Fruit fly (Drosophila melanogaster) whole organism, embryonic: Measurements from ENCODE around the gene CG7264.

Source experiments
- Atf3 ChIP-seq: fragments of 200-800 bp; sonication (Bioruptor generic); optimal IDR thresholded peaks from 3 replicates; lab custom pipeline; 2016; ENCODE audit warnings: missing biosample characterization, missing genetic modification characterization
- BEAF-32 ChIP-seq: fragments of 200-800 bp; sonication (Bioruptor generic); optimal IDR thresholded peaks from 3 replicates; lab custom pipeline; 2017; ENCODE audit warnings: missing biosample characterization, missing genetic modification characterization, mild to moderate bottlenecking, moderate library complexity, missing genetic modification reagents
- Bdp1 ChIP-seq: fragments of 200-800 bp; sonication (Bioruptor generic); optimal IDR thresholded peaks from 3 replicates; lab custom pipeline; 2016; ENCODE audit warnings: missing biosample characterization, missing genetic modification characterization
- Bgb ChIP-seq: fragments of 200-800 bp; sonication (Bioruptor generic); IDR thresholded peaks from 2 replicates; pipeline ENCODE4 v1.3.6; 2022; ENCODE audit warnings: missing biosample characterization, missing genetic modification characterization; ENCODE audit not compliant: partially characterized antibody
- Bteb2 ChIP-seq: fragments of 200-800 bp; sonication (Bioruptor generic); optimal IDR thresholded peaks from 2 replicates; lab custom pipeline; 2016; ENCODE audit warnings: missing biosample characterization, missing genetic modification characterization
- CG10274 ChIP-seq: fragments of 200-800 bp; sonication (Bioruptor generic); optimal IDR thresholded peaks from 3 replicates; lab custom pipeline; 2017; ENCODE audit warnings: missing biosample characterization, mild to moderate bottlenecking, missing genetic modification characterization
- CG10565 ChIP-seq: fragments of 200-800 bp; sonication (Bioruptor generic); optimal IDR thresholded peaks from 3 replicates; lab custom pipeline; 2016; ENCODE audit warnings: missing biosample characterization, mild to moderate bottlenecking, missing genetic modification characterization
- CG11504 ChIP-seq: fragments of 200-800 bp; sonication (Bioruptor generic); optimal IDR thresholded peaks from 3 replicates; lab custom pipeline; 2019; ENCODE audit warnings: missing biosample characterization, mild to moderate bottlenecking, missing genetic modification characterization, moderate library complexity
- CG12236 ChIP-seq: fragments of 200-800 bp; sonication (Bioruptor generic); optimal IDR thresholded peaks from 2 replicates; lab custom pipeline; 2016; ENCODE audit warnings: missing biosample characterization, missing genetic modification characterization
- CG12659 ChIP-seq: fragments of 200-800 bp; sonication (Bioruptor generic); optimal IDR thresholded peaks from 3 replicates; lab custom pipeline; 2017; ENCODE audit warnings: mild to moderate bottlenecking, missing biosample characterization, missing genetic modification reagents, missing genetic modification characterization
- CG13775 ChIP-seq: fragments of 200-800 bp; sonication (Bioruptor generic); optimal IDR thresholded peaks from 3 replicates; lab custom pipeline; 2017; ENCODE audit warnings: missing biosample characterization, mild to moderate bottlenecking, missing genetic modification characterization
- CG15269 ChIP-seq: fragments of 200-800 bp; sonication (Bioruptor generic); optimal IDR thresholded peaks from 2 replicates; lab custom pipeline; 2018; ENCODE audit warnings: missing biosample characterization, mild to moderate bottlenecking, missing genetic modification characterization, moderate library complexity
- CG16813 ChIP-seq: fragments of 200-800 bp; sonication (Bioruptor generic); IDR thresholded peaks from 3 replicates; pipeline ENCODE4 v1.3.6; 2022; ENCODE audit warnings: missing biosample characterization, missing genetic modification characterization; ENCODE audit not compliant: partially characterized antibody
- CG17186 ChIP-seq: fragments of 200-800 bp; sonication (Bioruptor generic); optimal IDR thresholded peaks from 3 replicates; lab custom pipeline; 2017; ENCODE audit warnings: missing biosample characterization, missing genetic modification reagents, missing genetic modification characterization
- CG17802 ChIP-seq: fragments of 200-800 bp; sonication (Bioruptor generic); optimal IDR thresholded peaks from 2 replicates; lab custom pipeline; 2018; ENCODE audit warnings: missing biosample characterization, mild to moderate bottlenecking, missing genetic modification characterization, moderate library complexity
- CG31365 ChIP-seq: fragments of 200-800 bp; sonication (Bioruptor generic); optimal IDR thresholded peaks from 2 replicates; lab custom pipeline; 2018; ENCODE audit warnings: missing biosample characterization, mild to moderate bottlenecking, missing genetic modification characterization
- CG32767 ChIP-seq: fragments of 200-800 bp; sonication (Bioruptor generic); IDR thresholded peaks from 2 replicates; pipeline ENCODE4 v1.3.6; 2022; ENCODE audit warnings: missing biosample characterization, missing genetic modification characterization
- CG33213 ChIP-seq: fragments of 200-800 bp; sonication (Bioruptor generic); optimal IDR thresholded peaks from 3 replicates; lab custom pipeline; 2016; ENCODE audit warnings: missing biosample characterization, missing genetic modification characterization
- CG34224 ChIP-seq: fragments of 200-800 bp; sonication (Bioruptor generic); IDR thresholded peaks from 3 replicates; pipeline ENCODE4 v1.3.6; 2022; ENCODE audit warnings: missing biosample characterization, missing genetic modification characterization; ENCODE audit not compliant: partially characterized antibody
- CG3995 ChIP-seq: fragments of 200-800 bp; sonication (Bioruptor generic); optimal IDR thresholded peaks from 3 replicates; lab custom pipeline; 2016; ENCODE audit warnings: missing biosample characterization, missing genetic modification characterization
- CG4360 ChIP-seq: fragments of 200-800 bp; sonication (Bioruptor generic); IDR thresholded peaks from 2 replicates; pipeline ENCODE4 v1.3.6; 2022; ENCODE audit warnings: missing biosample characterization, missing genetic modification characterization
- CG4617 ChIP-seq: fragments of 200-800 bp; sonication (Bioruptor generic); optimal IDR thresholded peaks from 3 replicates; lab custom pipeline; 2016; ENCODE audit warnings: missing biosample characterization, missing genetic modification characterization, borderline replicate concordance
- CG5245 ChIP-seq: fragments of 200-800 bp; sonication (Bioruptor generic); optimal IDR thresholded peaks from 3 replicates; lab custom pipeline; 2016; ENCODE audit warnings: missing biosample characterization, missing genetic modification characterization
- CG6272 ChIP-seq: fragments of 200-800 bp; sonication (Bioruptor generic); IDR thresholded peaks from 2 replicates; pipeline ENCODE4 v1.3.6; 2022; ENCODE audit warnings: missing biosample characterization, missing genetic modification characterization
- CG7963 ChIP-seq: fragments of 200-800 bp; sonication (Bioruptor generic); IDR thresholded peaks from 3 replicates; pipeline ENCODE4 v1.3.6; 2022; ENCODE audit warnings: missing biosample characterization, missing genetic modification characterization; ENCODE audit not compliant: partially characterized antibody
- CG7987 ChIP-seq: fragments of 200-800 bp; sonication (Bioruptor generic); optimal IDR thresholded peaks from 2 replicates; lab custom pipeline; 2018; ENCODE audit warnings: missing biosample characterization, mild to moderate bottlenecking, missing genetic modification characterization, moderate library complexity
- CG9727 ChIP-seq: fragments of 200-800 bp; sonication (Bioruptor generic); optimal IDR thresholded peaks from 3 replicates; lab custom pipeline; 2017; ENCODE audit warnings: missing biosample characterization, mild to moderate bottlenecking, missing genetic modification characterization
- CG9797 ChIP-seq: fragments of 200-800 bp; sonication (Bioruptor generic); optimal IDR thresholded peaks from 3 replicates; lab custom pipeline; 2018; ENCODE audit warnings: missing biosample characterization, mild to moderate bottlenecking, missing genetic modification characterization
- Dref ChIP-seq: fragments of 200-800 bp; sonication (Bioruptor generic); IDR thresholded peaks from 2 replicates; pipeline ENCODE4 v1.3.6; 2022; ENCODE audit warnings: missing biosample characterization, missing genetic modification characterization
- Elba2 ChIP-seq: fragments of 200-800 bp; sonication (Bioruptor generic); optimal IDR thresholded peaks from 3 replicates; lab custom pipeline; 2016; ENCODE audit warnings: missing biosample characterization, missing genetic modification characterization
- Lhr ChIP-seq: fragments of 200-800 bp; sonication (Bioruptor generic); optimal IDR thresholded peaks from 3 replicates; lab custom pipeline; 2017; ENCODE audit warnings: mild to moderate bottlenecking, missing biosample characterization, missing genetic modification reagents, missing genetic modification characterization
- Rx ChIP-seq: fragments of 200-800 bp; sonication (Bioruptor generic); IDR thresholded peaks from 2 replicates; pipeline ENCODE4 v1.3.6; 2022; ENCODE audit warnings: missing biosample characterization, missing genetic modification characterization
- Stat92E ChIP-seq, 3 experiments: fragments of >200 bp in 2 of 3; fragments of 200-800 bp in 1 of 3; sonication (Bioruptor generic) in 1 of 3; optimal IDR thresholded peaks; 2 replicates each; lab custom pipeline; 2017 to 2019; ENCODE audit warnings: missing biosample characterization in 3 of 3, missing genetic modification characterization in 3 of 3, mild to moderate bottlenecking in 1 of 3, moderate library complexity in 1 of 3
- YL-1 ChIP-seq: fragments of 200-800 bp; sonication (Bioruptor generic); optimal IDR thresholded peaks from 3 replicates; lab custom pipeline; 2017; ENCODE audit warnings: missing biosample characterization, mild to moderate bottlenecking, missing genetic modification characterization
- croc ChIP-seq: fragments of 200-800 bp; sonication (Bioruptor generic); conservative IDR thresholded peaks from 3 replicates; pipeline ENCODE4 v1.3.6; 2022; ENCODE audit warnings: missing biosample characterization, missing genetic modification characterization
- crol ChIP-seq: fragments of 200-800 bp; sonication (Bioruptor generic); IDR thresholded peaks from 2 replicates; pipeline ENCODE4 v1.3.6; 2022; ENCODE audit warnings: missing biosample characterization, missing genetic modification characterization
- da ChIP-seq: fragments of 200-800 bp; sonication (Bioruptor generic); optimal IDR thresholded peaks from 2 replicates; lab custom pipeline; 2016; ENCODE audit warnings: missing biosample characterization, missing genetic modification characterization
- dmrt99B ChIP-seq: fragments of 200-800 bp; sonication (Bioruptor generic); optimal IDR thresholded peaks from 2 replicates; lab custom pipeline; 2018; ENCODE audit warnings: missing biosample characterization, mild to moderate bottlenecking, missing genetic modification characterization, moderate library complexity
- hbn ChIP-seq: fragments of 200-800 bp; sonication (Bioruptor generic); IDR thresholded peaks from 2 replicates; pipeline ENCODE4 v1.3.6; 2022; ENCODE audit warnings: missing biosample characterization, missing genetic modification characterization; ENCODE audit not compliant: partially characterized antibody
- luna ChIP-seq: fragments of 200-800 bp; sonication (Bioruptor generic); optimal IDR thresholded peaks from 2 replicates; lab custom pipeline; 2016; ENCODE audit warnings: missing biosample characterization, missing genetic modification characterization
- nerfin-1 ChIP-seq: fragments of 200-800 bp; sonication (Bioruptor generic); optimal IDR thresholded peaks from 3 replicates; lab custom pipeline; 2019; ENCODE audit warnings: missing biosample characterization, mild to moderate bottlenecking, missing genetic modification characterization, moderate library complexity
- nmo ChIP-seq: fragments of 200-800 bp; sonication (Bioruptor generic); optimal IDR thresholded peaks from 2 replicates; lab custom pipeline; 2018; ENCODE audit warnings: missing biosample characterization, mild to moderate bottlenecking, missing genetic modification characterization, moderate library complexity
- ranshi ChIP-seq: fragments of 200-800 bp; sonication (Bioruptor generic); IDR thresholded peaks from 2 replicates; pipeline ENCODE4 v1.3.6; 2022; ENCODE audit warnings: missing biosample characterization, missing genetic modification characterization
- rib ChIP-seq: fragments of 200-800 bp; sonication (Bioruptor generic); IDR thresholded peaks from 2 replicates; pipeline ENCODE4 v1.3.6; 2022; ENCODE audit warnings: missing biosample characterization, missing genetic modification characterization
- sob ChIP-seq: fragments of 200-800 bp; sonication (Bioruptor generic); IDR thresholded peaks from 2 replicates; pipeline ENCODE4 v1.3.6; 2022; ENCODE audit warnings: missing biosample characterization, missing genetic modification characterization
- stwl ChIP-seq: fragments of 200-800 bp; sonication (Bioruptor generic); optimal IDR thresholded peaks from 3 replicates; lab custom pipeline; 2018; ENCODE audit warnings: missing biosample characterization, mild to moderate bottlenecking, missing genetic modification characterization, moderate library complexity
- tin ChIP-seq: fragments of 200-800 bp; sonication (Bioruptor generic); optimal IDR thresholded peaks from 3 replicates; lab custom pipeline; 2016; ENCODE audit warnings: missing biosample characterization, missing genetic modification characterization
- tx ChIP-seq: fragments of 200-800 bp; sonication (Bioruptor generic); optimal IDR thresholded peaks from 2 replicates; lab custom pipeline; 2016; ENCODE audit warnings: missing biosample characterization, missing genetic modification characterization
- wek ChIP-seq: fragments of 200-800 bp; sonication (Bioruptor generic); optimal IDR thresholded peaks from 3 replicates; lab custom pipeline; 2018; ENCODE audit warnings: missing biosample characterization, mild to moderate bottlenecking, missing genetic modification characterization, moderate library complexity
- zen ChIP-seq: fragments of 200-800 bp; sonication (Bioruptor generic); optimal IDR thresholded peaks from 3 replicates; lab custom pipeline; 2018; ENCODE audit warnings: missing biosample characterization, mild to moderate bottlenecking, missing genetic modification characterization, moderate library complexity

CG7264 gene

DNA sequence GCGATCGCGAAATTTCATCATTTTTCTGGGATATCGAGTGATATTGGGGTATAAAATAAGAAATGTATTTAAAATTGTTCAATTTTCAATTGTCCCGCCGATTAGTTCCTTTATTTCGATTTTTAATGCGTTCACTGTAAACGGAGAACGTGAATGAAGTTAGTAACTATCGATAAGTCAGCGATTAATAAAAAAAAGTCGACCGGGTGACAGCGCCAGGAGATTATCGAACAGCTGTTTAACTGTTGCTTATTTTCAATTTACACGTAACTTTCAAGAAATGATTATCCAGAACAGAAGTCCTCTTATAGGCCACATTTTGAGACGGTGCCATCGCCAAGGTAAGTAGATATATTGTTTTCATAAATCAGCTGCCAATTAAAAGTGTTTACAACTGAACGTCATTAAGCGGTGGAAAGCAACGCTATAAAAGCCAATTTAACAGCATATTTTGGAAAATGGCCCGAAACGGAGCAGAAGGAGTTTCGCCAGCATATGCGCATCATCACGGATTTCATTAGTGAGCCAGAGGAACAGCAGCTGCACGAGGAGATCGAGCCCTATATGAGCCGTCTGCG is 13.5 kb upstream of the CG7264 start, which contains the start of gene CG14130 (continued):
- TF ChIP-seq CG12659 (GFP tag; lab: Kevin White, UChicago) (peak; percentile 39), ranshi (GFP tag; lab: Robert Waterston, UW) (no peak), CG13775 (GFP tag; lab: Kevin White, UChicago) (no peak), sob (GFP tag; lab: Robert Waterston, UW) (no peak), CG16813 (peak; percentile 90), YL-1 (GFP tag; lab: Kevin White, UChicago) (peak; percentile 6), CG17802 (tag; lab: Kevin White, UChicago) (no peak), nmo (peak; percentile 6), Rx (no peak), BEAF-32 (GFP tag; lab: Kevin White, UChicago) (peak; percentile 88), CG9797 (GFP tag; lab: Kevin White, UChicago) (peak; percentile 4), CG7963 (GFP tag; lab: Robert Waterston, UW) (peak; percentile 91), hbn (GFP tag; lab: Robert Waterston, UW) (peak; percentile 94), zen (peak; percentile 22), CG10565 (GFP tag; lab: Kevin White, UChicago) (no peak), CG9727 (GFP tag; lab: Kevin White, UChicago) (no peak), CG3995 (GFP tag; lab: Kevin White, UChicago) (peak; percentile 98), dmrt99B (tag; lab: Kevin White, UChicago) (no peak), CG10274 (GFP tag; lab: Kevin White, UChicago) (no peak), Stat92E (GFP tag; optimal IDR thresholded peaks at IDR 0.05; lab: Kevin White, UChicago) (no peak), CG17186 (peak; percentile 45), CG33213 (GFP tag; lab: Kevin White, UChicago) (no peak), Dref (GFP tag; lab: Robert Waterston, UW) (peak; percentile 98), tin (GFP tag; lab: Kevin White, UChicago) (no peak), CG12236 (GFP tag; lab: Kevin White, UChicago) (no peak), CG4360 (no peak), CG7987 (GFP tag; lab: Kevin White, UChicago) (no peak), CG11504 (tag; lab: Kevin White, UChicago) (peak; percentile 94), Elba2 (GFP tag; lab: Kevin White, UChicago) (peak; percentile 62), Bteb2 (GFP tag; lab: Kevin White, UChicago) (no peak), luna (no peak), CG34224 (peak; percentile 98), CG4617 (GFP tag; lab: Kevin White, UChicago) (peak; percentile 22), Bdp1 (GFP tag; lab: Kevin White, UChicago) (no peak), CG31365 (tag; lab: Kevin White, UChicago) (no peak), stwl (tag; lab: Kevin White, UChicago) (peak; percentile 58), tx (GFP tag; lab: Kevin White, UChicago) (no peak), crol (no peak), nerfin-1 (tag; lab: Kevin White, UChicago) (no peak), CG32767 (GFP tag; lab: Robert Waterston, UW) (no peak), rib (GFP tag; lab: Robert Waterston, UW) (no peak), Lhr (no peak), CG15269 (no peak), CG6272 (GFP tag; lab: Robert Waterston, UW) (no peak), CG5245 (GFP tag; lab: Kevin White, UChicago) (no peak), Atf3 (GFP tag; lab: Kevin White, UChicago) (no peak), croc (GFP tag; lab: Robert Waterston, UW) (no peak), Bgb (GFP tag; lab: Robert Waterston, UW) (peak; percentile 95), wek (no peak), da (GFP tag; lab: Kevin White, UChicago) (no peak)
